Fruit fly (Drosophila melanogaster): ENCODE measurements around the gene Ref1.

Gene Ref1

DNA sequence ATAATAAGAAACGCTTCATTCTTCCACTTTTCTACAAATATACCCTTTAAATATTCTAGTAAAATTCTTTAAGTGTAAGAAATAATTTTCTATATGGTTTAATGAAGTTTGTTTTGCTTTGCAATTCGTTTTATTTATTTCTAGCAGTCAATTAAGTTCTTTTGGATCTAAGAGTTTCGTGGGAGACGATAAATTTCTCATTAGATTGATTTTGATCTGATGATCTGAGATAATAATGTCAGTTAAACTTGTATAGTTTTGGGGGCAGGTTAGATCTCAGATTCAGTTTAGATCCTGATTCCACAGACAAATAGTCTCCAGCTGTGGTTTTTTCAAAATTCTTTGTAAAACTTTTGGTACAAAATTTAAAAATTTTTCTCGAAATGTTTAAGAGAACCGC lies 21.2 kb downstream of the Ref1 start, which contains the start of gene dj:
dj (plus strand) TSS at position 301 of the 400 bp plus-strand sequence.
- no peak for TF ChIP-seq CG5204 (GFP tag; optimal IDR thresholded peaks at IDR 0.05)

DNA sequence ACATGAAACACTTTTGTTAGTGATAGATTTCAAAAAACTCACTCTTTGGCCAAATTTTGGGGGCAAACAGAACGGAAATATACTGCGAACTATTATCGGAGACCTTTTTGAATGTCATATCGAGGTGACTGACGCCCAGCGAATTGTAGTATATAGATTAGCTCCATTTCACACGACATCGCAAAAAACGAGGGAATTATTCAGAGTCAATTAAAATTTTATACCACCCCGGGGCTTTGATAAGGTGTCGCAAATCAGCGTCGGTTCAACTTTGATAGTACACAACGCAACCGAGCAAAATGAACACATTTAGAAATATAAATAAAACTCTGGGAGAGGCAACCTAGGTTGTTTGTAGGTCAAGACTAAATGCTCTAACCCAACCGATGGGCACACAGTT lies 22.2 kb downstream of the Ref1 start:
- TF ChIP-seq CG33017 (tag; optimal IDR thresholded peaks at IDR 0.05), result no peak
- peak; percentile 49 for TF ChIP-seq cic (GFP tag; optimal IDR thresholded peaks at IDR 0.05)
- no peak for TF ChIP-seq kay (GFP tag; ENCODE audit: borderline replicate concordance)
- no peak for TF ChIP-seq pad (GFP tag; optimal IDR thresholded peaks at IDR 0.05)
- TF ChIP-seq CG12768 (GFP tag; optimal IDR thresholded peaks at IDR 0.05), result no peak
- TF ChIP-seq Clk (GFP tag; optimal IDR thresholded peaks at IDR 0.05), result no peak
- TF ChIP-seq CG5204 (GFP tag; optimal IDR thresholded peaks at IDR 0.05), result no peak

DNA sequence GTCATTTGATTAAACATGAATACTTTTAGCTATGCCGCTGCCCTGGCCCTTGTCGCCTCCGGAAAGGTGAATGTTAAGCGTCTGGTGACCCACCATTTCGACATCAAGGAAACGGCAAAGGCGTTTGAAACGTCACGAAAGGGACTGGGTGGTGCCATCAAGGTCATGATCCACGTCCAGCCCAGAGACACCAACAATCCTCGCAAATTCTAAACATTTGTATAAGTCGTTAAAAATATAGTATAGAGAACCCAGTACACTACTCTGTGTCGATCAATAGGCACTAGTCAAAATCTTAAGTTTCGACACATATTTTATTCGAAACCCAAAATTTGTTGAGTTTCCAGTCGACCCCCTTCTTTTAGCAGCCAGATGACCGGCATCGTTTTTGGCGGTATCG lies 25.9 kb downstream of the Ref1 start, which contains the start of gene CG1979:
CG1979 (plus strand) TSS at position 301 of the 400 bp plus-strand sequence.
- TF ChIP-seq tj (GFP tag; optimal IDR thresholded peaks at IDR 0.05) (no peak), pad (GFP tag; optimal IDR thresholded peaks at IDR 0.05) (no peak), cic (GFP tag; optimal IDR thresholded peaks at IDR 0.05) (no peak), cnc (optimal IDR thresholded peaks at IDR 0.05) (no peak), CG12768 (GFP tag; optimal IDR thresholded peaks at IDR 0.05) (no peak), CG33017 (tag; optimal IDR thresholded peaks at IDR 0.05) (no peak), CG1620 (GFP tag; optimal IDR thresholded peaks at IDR 0.05) (no peak), bab1 (GFP tag; optimal IDR thresholded peaks at IDR 0.05) (no peak), CG7101 (tag; optimal IDR thresholded peaks at IDR 0.05) (no peak), CG14711 (tag; optimal IDR thresholded peaks at IDR 0.05) (no peak), toe (GFP tag; optimal IDR thresholded peaks at IDR 0.05) (no peak)

DNA sequence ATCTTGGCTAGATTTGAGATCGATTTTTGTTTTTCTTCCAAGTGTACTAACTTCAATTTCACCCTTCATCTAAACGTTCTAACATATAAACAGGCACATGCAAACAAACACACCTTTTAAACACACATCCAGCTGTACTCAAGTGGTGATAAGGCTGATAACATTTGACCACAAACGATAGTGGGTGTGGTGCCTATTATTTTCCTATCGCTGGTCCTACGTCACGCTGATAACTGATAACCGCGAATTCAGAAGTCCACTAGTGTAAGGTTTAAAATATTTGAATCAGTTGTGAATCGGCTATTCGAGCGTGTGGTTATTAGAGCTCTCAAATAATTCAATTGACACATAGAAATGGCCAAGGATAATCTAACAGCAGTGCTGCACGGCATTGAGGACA lies 27.9 kb downstream of the Ref1 start, which contains the start of gene Sodh1:
Sodh1 (plus strand) TSS at position 94 of the 400 bp plus-strand sequence.
- TF ChIP-seq CG33017 (tag; optimal IDR thresholded peaks at IDR 0.05) (no peak), CG1620 (GFP tag; optimal IDR thresholded peaks at IDR 0.05) (no peak), bab1 (GFP tag; optimal IDR thresholded peaks at IDR 0.05) (no peak), cic (GFP tag; optimal IDR thresholded peaks at IDR 0.05) (peak; percentile 63), CG7045 (GFP tag; optimal IDR thresholded peaks at IDR 0.05) (no peak), Hr96 (GFP tag; optimal IDR thresholded peaks at IDR 0.05) (no peak), pad (GFP tag; optimal IDR thresholded peaks at IDR 0.05) (no peak), Mnt (GFP tag; optimal IDR thresholded peaks at IDR 0.05) (peak; percentile 26), tj (GFP tag; optimal IDR thresholded peaks at IDR 0.05) (no peak)

DNA sequence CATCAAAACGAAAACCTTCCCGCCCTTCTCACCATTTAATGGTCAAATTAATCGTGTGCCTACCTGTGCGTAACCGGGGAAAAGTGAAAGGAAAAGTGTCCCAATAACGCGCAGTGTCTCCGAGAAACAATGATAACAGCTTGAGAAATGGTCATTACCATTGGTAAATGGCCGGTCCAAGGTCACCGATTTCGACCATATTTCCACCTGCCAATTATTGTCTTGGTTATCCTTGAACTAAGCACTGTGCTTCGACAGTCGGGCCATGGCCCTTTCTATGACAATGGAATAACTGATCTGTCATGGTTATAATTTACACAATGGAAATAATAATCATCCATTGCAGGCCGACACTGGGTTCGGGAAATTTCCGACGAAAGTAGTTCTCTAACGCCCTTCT lies 36.2 kb downstream of the Ref1 start:
- TF ChIP-seq Clk (GFP tag; optimal IDR thresholded peaks at IDR 0.05) (no peak), Mnt (GFP tag; optimal IDR thresholded peaks at IDR 0.05) (no peak), CG14711 (tag; optimal IDR thresholded peaks at IDR 0.05) (no peak), CG7045 (GFP tag; optimal IDR thresholded peaks at IDR 0.05) (no peak), ovo (GFP tag; optimal IDR thresholded peaks at IDR 0.05) (no peak), kay (GFP tag; ENCODE audit: borderline replicate concordance) (no peak)

DNA sequence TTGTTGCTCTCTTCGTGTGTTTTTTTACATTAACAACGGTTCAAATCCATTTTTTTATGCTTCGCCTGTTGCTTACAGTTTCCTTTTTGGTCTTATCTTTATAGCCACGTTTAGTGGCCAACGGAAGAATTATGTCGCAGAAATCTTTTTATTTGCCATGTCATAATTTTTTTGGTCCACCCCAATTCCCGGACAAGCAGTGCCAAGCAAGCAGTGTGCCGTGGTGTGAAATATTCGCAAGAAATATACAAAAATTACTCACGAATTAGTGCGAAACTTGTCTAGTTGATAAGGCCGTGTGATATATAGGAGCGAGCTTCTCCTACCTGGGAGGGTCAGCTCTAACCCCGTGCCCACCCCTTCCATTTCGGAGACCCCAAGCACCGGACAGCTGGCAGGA lies 39.3 kb downstream of the Ref1 start:
- TF ChIP-seq ovo (GFP tag; optimal IDR thresholded peaks at IDR 0.05), result no peak

DNA sequence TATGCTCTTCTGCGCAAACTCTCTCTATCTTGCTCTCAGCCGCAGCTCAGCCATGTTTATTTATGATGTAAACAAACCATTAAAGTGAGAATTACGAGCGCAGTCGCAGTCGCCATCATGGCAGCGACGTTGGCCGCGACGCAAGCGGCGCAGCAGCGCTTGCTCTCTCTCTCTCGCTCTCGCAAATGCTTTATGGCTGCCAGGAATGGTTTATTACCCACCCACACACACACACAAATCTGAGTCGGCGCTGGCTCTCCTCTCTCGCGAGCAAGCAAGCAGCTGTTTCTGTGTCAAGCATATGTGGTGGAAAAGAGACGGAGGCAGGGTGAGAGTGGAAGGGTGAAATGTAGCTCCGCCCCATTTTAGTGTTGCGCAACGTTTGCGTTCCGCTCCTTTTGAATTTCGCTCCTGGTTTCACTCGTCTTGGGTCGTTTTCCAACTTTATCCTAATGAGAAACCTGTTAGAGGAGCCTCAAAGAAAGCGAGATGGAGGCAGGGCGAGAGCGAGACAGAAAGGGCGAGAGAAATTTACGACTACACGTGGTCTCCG lies 42.9 kb downstream of the Ref1 start:
- TF ChIP-seq CG1620 (GFP tag; optimal IDR thresholded peaks at IDR 0.05), result no peak
- TF ChIP-seq Mnt (GFP tag; optimal IDR thresholded peaks at IDR 0.05), result peak; percentile 25

DNA sequence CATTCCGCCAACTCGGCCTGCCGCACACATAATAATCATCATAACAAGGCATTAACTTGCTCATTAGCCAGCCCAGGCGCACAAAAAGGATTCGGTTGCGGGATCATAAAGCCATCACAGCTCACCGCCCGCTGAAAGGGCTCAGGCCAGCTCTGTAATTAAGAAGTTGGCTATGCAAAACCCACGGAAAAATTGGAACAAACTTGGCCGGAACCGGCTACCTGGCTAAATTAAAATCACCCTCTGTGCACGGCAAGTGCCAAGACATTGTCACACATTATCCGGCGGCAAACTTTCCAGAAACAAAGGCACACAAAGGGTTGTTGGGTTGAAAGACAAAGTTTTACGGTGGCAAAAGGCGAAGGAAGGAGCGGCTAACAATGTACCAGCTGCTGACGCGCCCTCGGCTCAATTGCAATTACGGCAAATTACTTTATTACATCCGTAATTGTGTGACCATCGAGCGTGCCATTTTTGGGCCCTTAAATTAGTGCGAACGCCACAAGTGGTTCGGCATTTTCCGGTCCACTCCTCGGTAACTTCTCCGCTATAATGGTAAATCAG lies 44.4 kb downstream of the Ref1 start:
- TF ChIP-seq toe (GFP tag; optimal IDR thresholded peaks at IDR 0.05) (no peak), CG12768 (GFP tag; optimal IDR thresholded peaks at IDR 0.05) (no peak), bab1 (GFP tag; optimal IDR thresholded peaks at IDR 0.05) (no peak), Hr96 (GFP tag; optimal IDR thresholded peaks at IDR 0.05) (no peak), CG11617 (GFP tag; optimal IDR thresholded peaks at IDR 0.05) (no peak), pad (GFP tag; optimal IDR thresholded peaks at IDR 0.05) (no peak), Crg-1 (GFP tag; optimal IDR thresholded peaks at IDR 0.05) (no peak), Clk (GFP tag; optimal IDR thresholded peaks at IDR 0.05) (no peak), kay (GFP tag; ENCODE audit: borderline replicate concordance) (no peak), CG5204 (GFP tag; optimal IDR thresholded peaks at IDR 0.05) (no peak), cnc (optimal IDR thresholded peaks at IDR 0.05) (no peak), CG7101 (tag; optimal IDR thresholded peaks at IDR 0.05) (no peak), cic (GFP tag; optimal IDR thresholded peaks at IDR 0.05) (no peak), CG33017 (tag; optimal IDR thresholded peaks at IDR 0.05) (no peak), tj (GFP tag; optimal IDR thresholded peaks at IDR 0.05) (no peak), CG1620 (GFP tag; optimal IDR thresholded peaks at IDR 0.05) (no peak), Mnt (GFP tag; optimal IDR thresholded peaks at IDR 0.05) (no peak)

All from whole organism, adult.